Fruit fly (Drosophila melanogaster) whole organism, embryonic: Measurements from ENCODE around the gene Nepl13.

Experiments
- BEAF-32 ChIP-seq: fragments of 200-800 bp; sonication (Bioruptor generic); optimal IDR thresholded peaks from 3 replicates; lab custom pipeline; 2017; ENCODE audit warnings: missing biosample characterization, missing genetic modification characterization, mild to moderate bottlenecking, moderate library complexity, missing genetic modification reagents
- Bgb ChIP-seq: fragments of 200-800 bp; sonication (Bioruptor generic); IDR thresholded peaks from 2 replicates; pipeline ENCODE4 v1.3.6; 2022; ENCODE audit warnings: missing biosample characterization, missing genetic modification characterization; ENCODE audit not compliant: partially characterized antibody
- CG10565 ChIP-seq: fragments of 200-800 bp; sonication (Bioruptor generic); optimal IDR thresholded peaks from 3 replicates; lab custom pipeline; 2016; ENCODE audit warnings: missing biosample characterization, mild to moderate bottlenecking, missing genetic modification characterization
- CG10959 ChIP-seq: fragments of 200-800 bp; sonication (Bioruptor generic); IDR thresholded peaks from 2 replicates; pipeline ENCODE4 v1.3.6; 2022; ENCODE audit warnings: missing biosample characterization, missing genetic modification characterization
- CG11247 ChIP-seq: fragments of 200-800 bp; sonication (Bioruptor generic); IDR thresholded peaks from 2 replicates; pipeline ENCODE4 v1.3.6; 2022; ENCODE audit warnings: missing biosample characterization, missing genetic modification characterization
- CG13775 ChIP-seq: fragments of 200-800 bp; sonication (Bioruptor generic); optimal IDR thresholded peaks from 3 replicates; lab custom pipeline; 2017; ENCODE audit warnings: missing biosample characterization, mild to moderate bottlenecking, missing genetic modification characterization
- CG14710 ChIP-seq: fragments of 200-800 bp; sonication (Bioruptor generic); optimal IDR thresholded peaks from 3 replicates; lab custom pipeline; 2019; ENCODE audit warnings: missing biosample characterization, mild to moderate bottlenecking, missing genetic modification characterization, moderate library complexity
- CG15696 ChIP-seq: fragments of 200-800 bp; sonication (Bioruptor generic); optimal IDR thresholded peaks from 2 replicates; lab custom pipeline; 2019; ENCODE audit warnings: missing biosample characterization, mild to moderate bottlenecking, missing genetic modification characterization, moderate library complexity
- CG16813 ChIP-seq: fragments of 200-800 bp; sonication (Bioruptor generic); IDR thresholded peaks from 3 replicates; pipeline ENCODE4 v1.3.6; 2022; ENCODE audit warnings: missing biosample characterization, missing genetic modification characterization; ENCODE audit not compliant: partially characterized antibody
- CG1792 ChIP-seq: fragments of 200-800 bp; sonication (Bioruptor generic); optimal IDR thresholded peaks from 2 replicates; lab custom pipeline; 2016; ENCODE audit warnings: missing biosample characterization, missing genetic modification characterization
- CG3065 ChIP-seq: fragments of 200-800 bp; sonication (Bioruptor generic); optimal IDR thresholded peaks from 2 replicates; lab custom pipeline; 2016; ENCODE audit warnings: missing biosample characterization, missing genetic modification characterization
- CG33557 ChIP-seq: fragments of 200-800 bp; sonication (Bioruptor generic); optimal IDR thresholded peaks from 2 replicates; lab custom pipeline; 2019; ENCODE audit warnings: missing biosample characterization, mild to moderate bottlenecking, missing genetic modification characterization, moderate library complexity
- CG4404 ChIP-seq: fragments of 200-800 bp; sonication (Bioruptor generic); IDR thresholded peaks from 2 replicates; pipeline ENCODE4 v1.3.6; 2022; ENCODE audit warnings: missing biosample characterization, missing genetic modification characterization
- CG4424 ChIP-seq: fragments of 200-800 bp; sonication (Bioruptor generic); optimal IDR thresholded peaks from 3 replicates; lab custom pipeline; 2016; ENCODE audit warnings: missing biosample characterization, missing genetic modification characterization
- CG4820 ChIP-seq: fragments of 200-800 bp; sonication (Bioruptor generic); optimal IDR thresholded peaks from 3 replicates; lab custom pipeline; 2016; ENCODE audit warnings: missing biosample characterization, missing genetic modification characterization
- CG4854 ChIP-seq: fragments of 200-800 bp; sonication (Bioruptor generic); optimal IDR thresholded peaks from 2 replicates; lab custom pipeline; 2016; ENCODE audit warnings: missing biosample characterization, missing genetic modification characterization, inconsistent platforms
- CG7271 ChIP-seq: fragments of 200-800 bp; sonication (Bioruptor generic); optimal IDR thresholded peaks from 2 replicates; lab custom pipeline; 2018; ENCODE audit warnings: missing biosample characterization, mild to moderate bottlenecking, missing genetic modification characterization, moderate library complexity
- CG7786 ChIP-seq: fragments of 200-800 bp; sonication (Bioruptor generic); optimal IDR thresholded peaks from 2 replicates; lab custom pipeline; 2016; ENCODE audit warnings: missing biosample characterization, missing genetic modification characterization
- CG7839 ChIP-seq: fragments of 200-800 bp; sonication (Bioruptor generic); optimal IDR thresholded peaks from 3 replicates; lab custom pipeline; 2018; ENCODE audit warnings: missing biosample characterization, mild to moderate bottlenecking, missing genetic modification characterization, moderate library complexity
- CG7928 ChIP-seq: fragments of 200-800 bp; sonication (Bioruptor generic); optimal IDR thresholded peaks from 2 replicates; lab custom pipeline; 2017; ENCODE audit warnings: missing biosample characterization, mild to moderate bottlenecking, missing genetic modification characterization
- CG9797 ChIP-seq: fragments of 200-800 bp; sonication (Bioruptor generic); optimal IDR thresholded peaks from 3 replicates; lab custom pipeline; 2018; ENCODE audit warnings: missing biosample characterization, mild to moderate bottlenecking, missing genetic modification characterization
- CG9876 ChIP-seq: fragments of 200-800 bp; sonication (Bioruptor generic); optimal IDR thresholded peaks from 2 replicates; lab custom pipeline; 2016; ENCODE audit warnings: missing biosample characterization, missing genetic modification characterization
- D19B ChIP-seq: fragments of 200-800 bp; sonication (Bioruptor generic); optimal IDR thresholded peaks from 2 replicates; lab custom pipeline; 2017; ENCODE audit warnings: missing biosample characterization, mild to moderate bottlenecking, missing genetic modification characterization
- Deaf1 ChIP-seq: fragments of 200-800 bp; optimal IDR thresholded peaks from 3 replicates; lab custom pipeline; 2019; ENCODE audit warnings: missing biosample characterization, mild to moderate bottlenecking, missing genetic modification characterization, moderate library complexity
- Dp ChIP-seq: fragments of 200-800 bp; sonication (Bioruptor generic); optimal IDR thresholded peaks from 2 replicates; lab custom pipeline; 2018; ENCODE audit warnings: missing biosample characterization, mild to moderate bottlenecking, missing genetic modification characterization, moderate library complexity
- GATAe ChIP-seq: fragments of 200-800 bp; sonication (Bioruptor generic); conservative IDR thresholded peaks from 2 replicates; pipeline ENCODE4 v1.3.6; 2022; ENCODE audit warnings: missing biosample characterization, missing genetic modification characterization
- HmgD ChIP-seq: fragments of 200-800 bp; sonication (Bioruptor generic); optimal IDR thresholded peaks from 3 replicates; lab custom pipeline; 2016; ENCODE audit warnings: missing biosample characterization, missing genetic modification characterization
- Hr3 ChIP-seq: fragments of 200-800 bp; sonication (Bioruptor generic); optimal IDR thresholded peaks from 3 replicates; lab custom pipeline; 2016; ENCODE audit warnings: missing biosample characterization, missing genetic modification characterization
- Hr39 ChIP-seq: fragments of >200 bp; optimal IDR thresholded peaks from 2 replicates; lab custom pipeline; 2017
- Jarid2 ChIP-seq: fragments of 200-800 bp; sonication (Bioruptor generic); optimal IDR thresholded peaks from 3 replicates; lab custom pipeline; 2017; ENCODE audit warnings: mild to moderate bottlenecking, missing biosample characterization, missing genetic modification reagents, missing genetic modification characterization
- Lim3 ChIP-seq: fragments of 200-800 bp; sonication (Bioruptor generic); IDR thresholded peaks from 2 replicates; pipeline ENCODE4 v1.3.6; 2022; ENCODE audit warnings: missing biosample characterization, missing genetic modification characterization
- Lpt ChIP-seq: fragments of >200 bp; optimal IDR thresholded peaks from 2 replicates; lab custom pipeline; 2018; ENCODE audit warnings: missing biosample characterization, missing genetic modification characterization
- Mrtf ChIP-seq: fragments of 200-800 bp; sonication (Bioruptor generic); IDR thresholded peaks from 3 replicates; pipeline ENCODE4 v1.3.6; 2022; ENCODE audit warnings: missing biosample characterization, missing genetic modification characterization
- Nf-YC ChIP-seq: fragments of 200-800 bp; optimal IDR thresholded peaks from 3 replicates; lab custom pipeline; 2019; ENCODE audit warnings: missing biosample characterization, mild to moderate bottlenecking, missing genetic modification characterization, moderate library complexity
- Poxn ChIP-seq: fragments of 200-800 bp; sonication (Bioruptor generic); IDR thresholded peaks from 2 replicates; pipeline ENCODE4 v1.3.6; 2022; ENCODE audit warnings: missing biosample characterization, missing genetic modification characterization
- Ptx1 ChIP-seq: fragments of 200-800 bp; sonication (Bioruptor generic); IDR thresholded peaks from 2 replicates; pipeline ENCODE4 v1.3.6; 2022; ENCODE audit warnings: missing biosample characterization, missing genetic modification characterization
- Scr ChIP-seq: fragments of 200-800 bp; sonication (Bioruptor generic); IDR thresholded peaks from 2 replicates; pipeline ENCODE4 v1.3.6; 2022; ENCODE audit warnings: missing biosample characterization, missing genetic modification characterization; ENCODE audit not compliant: partially characterized antibody
- ato ChIP-seq: fragments of 200-800 bp; sonication (Bioruptor generic); IDR thresholded peaks from 2 replicates; pipeline ENCODE4 v1.3.6; 2022; ENCODE audit warnings: missing biosample characterization, missing genetic modification characterization; ENCODE audit not compliant: partially characterized antibody
- bbx ChIP-seq: fragments of 200-800 bp; sonication (Bioruptor generic); IDR thresholded peaks from 2 replicates; pipeline ENCODE4 v1.3.6; 2022; ENCODE audit warnings: missing biosample characterization, missing genetic modification characterization; ENCODE audit not compliant: partially characterized antibody
- bowl ChIP-seq: fragments of 200-800 bp; sonication (Bioruptor generic); IDR thresholded peaks from 2 replicates; pipeline ENCODE4 v1.3.6; 2022; ENCODE audit warnings: missing biosample characterization, missing genetic modification characterization
- fd64A ChIP-seq: fragments of 200-800 bp; sonication (Bioruptor generic); optimal IDR thresholded peaks from 3 replicates; lab custom pipeline; 2018; ENCODE audit warnings: missing biosample characterization, mild to moderate bottlenecking, missing genetic modification characterization
- gem ChIP-seq: fragments of 200-800 bp; sonication (Bioruptor generic); optimal IDR thresholded peaks from 2 replicates; lab custom pipeline; 2019; ENCODE audit warnings: missing biosample characterization, mild to moderate bottlenecking, missing genetic modification characterization, moderate library complexity
- gt ChIP-seq: fragments of 200-800 bp; sonication (Bioruptor generic); IDR thresholded peaks from 2 replicates; pipeline ENCODE4 v1.3.6; 2022; ENCODE audit warnings: missing biosample characterization, missing genetic modification characterization
- kay ChIP-seq: fragments of 200-800 bp; sonication (Bioruptor generic); optimal IDR thresholded peaks from 2 replicates; lab custom pipeline; 2016; ENCODE audit warnings: missing biosample characterization, missing genetic modification characterization
- lbe ChIP-seq: fragments of 200-800 bp; sonication (Bioruptor generic); optimal IDR thresholded peaks from 2 replicates; lab custom pipeline; 2016; ENCODE audit warnings: missing biosample characterization, mild to moderate bottlenecking, missing genetic modification characterization
- otp ChIP-seq: fragments of 200-800 bp; sonication (Bioruptor generic); IDR thresholded peaks from 3 replicates; pipeline ENCODE4, ENCODE4 v1.3.6; 2022; ENCODE audit warnings: missing biosample characterization, missing genetic modification characterization
- pros ChIP-seq: fragments of 200-800 bp; sonication (Bioruptor generic); optimal IDR thresholded peaks from 3 replicates; lab custom pipeline; 2019; ENCODE audit warnings: missing biosample characterization, mild to moderate bottlenecking, missing genetic modification characterization, moderate library complexity
- psq ChIP-seq: fragments of 200-800 bp; sonication (Bioruptor generic); optimal IDR thresholded peaks from 2 replicates; lab custom pipeline; 2017; ENCODE audit warnings: missing biosample characterization, missing genetic modification characterization
- sc ChIP-seq, 3 experiments: fragments of >200 bp in 2 of 3; fragments of 200-800 bp in 1 of 3; sonication (Bioruptor generic) in 1 of 3; optimal IDR thresholded peaks; 2 replicates in 2 of 3; 3 replicates in 1 of 3; lab custom pipeline; 2017; ENCODE audit warnings: mild to moderate bottlenecking in 1 of 3, missing biosample characterization in 1 of 3, missing genetic modification characterization in 1 of 3, missing genetic modification reagents in 1 of 3
- ssp ChIP-seq: fragments of 200-800 bp; sonication (Bioruptor generic); IDR thresholded peaks from 2 replicates; pipeline ENCODE4 v1.3.6; 2022; ENCODE audit warnings: missing biosample characterization, missing genetic modification characterization
- yki ChIP-seq: fragments of >200 bp; optimal IDR thresholded peaks from 3 replicates; lab custom pipeline; 2018
- zfh1 ChIP-seq: fragments of 200-800 bp; sonication (Bioruptor generic); IDR thresholded peaks from 3 replicates; pipeline ENCODE4 v1.3.6; 2022; ENCODE audit warnings: missing biosample characterization, missing genetic modification characterization

The Nepl13 gene

dm6 chr3R:22719607-22719949 lies 41.3 kb downstream of the Nepl13 start (continued):
- TF ChIP-seq CG16813 (GFP tag; lab: Robert Waterston, UW), result no peak
- TF ChIP-seq CG4404 (GFP tag; lab: Robert Waterston, UW), result no peak
- TF ChIP-seq Scr, result no peak
- no peak for TF ChIP-seq CG1792 (GFP tag; lab: Kevin White, UChicago)
- no peak for TF ChIP-seq kay (GFP tag; lab: Kevin White, UChicago)
- TF ChIP-seq CG9797 (GFP tag; lab: Kevin White, UChicago), result no peak
- no peak for TF ChIP-seq Lpt (GFP tag; lab: Kevin White, UChicago)
- TF ChIP-seq lbe (GFP tag; lab: Kevin White, UChicago), result no peak
- TF ChIP-seq Mrtf (GFP tag; lab: Robert Waterston, UW), result no peak
- TF ChIP-seq ssp, result no peak
- no peak for TF ChIP-seq gt (GFP tag; lab: Robert Waterston, UW)
- TF ChIP-seq Dp (GFP tag; lab: Kevin White, UChicago), result no peak
- TF ChIP-seq CG7786 (GFP tag; lab: Kevin White, UChicago), result no peak
- TF ChIP-seq gem (tag; lab: Kevin White, UChicago), result peak; percentile 67
- TF ChIP-seq CG13775, result no peak
- no peak for TF ChIP-seq HmgD (GFP tag; lab: Kevin White, UChicago)
- TF ChIP-seq CG7839 (tag; lab: Kevin White, UChicago), result peak; percentile 55
- TF ChIP-seq Nf-YC, result no peak
- TF ChIP-seq D19B (GFP tag; lab: Kevin White, UChicago), result no peak
- TF ChIP-seq bowl (GFP tag; lab: Robert Waterston, UW), result no peak
- TF ChIP-seq CG4424 (GFP tag; lab: Kevin White, UChicago), result peak; percentile 19
- no peak for TF ChIP-seq BEAF-32 (GFP tag; lab: Kevin White, UChicago)
- no peak for TF ChIP-seq Jarid2
- TF ChIP-seq Ptx1 (GFP tag; lab: Robert Waterston, UW), result 0 out of 2 replicates have a peak, but pooled peaks have one; percentile 30
- no peak for TF ChIP-seq psq (GFP tag; lab: Kevin White, UChicago)
- no peak for TF ChIP-seq GATAe
- TF ChIP-seq Hr3 (GFP tag; lab: Kevin White, UChicago), result peak; percentile 6
- no peak for TF ChIP-seq CG7928 (GFP tag; lab: Kevin White, UChicago)
- no peak for TF ChIP-seq Hr39 (lab: Kevin White, UChicago)
- peak; percentile 46 for TF ChIP-seq CG15696
- no peak for TF ChIP-seq CG4854 (GFP tag; lab: Kevin White, UChicago)
- TF ChIP-seq Poxn, result no peak
- no peak for TF ChIP-seq CG9876 (GFP tag; lab: Kevin White, UChicago)
- no peak for TF ChIP-seq CG33557 (GFP tag; lab: Kevin White, UChicago)
- TF ChIP-seq yki (lab: Kevin White, UChicago), result no peak
- TF ChIP-seq pros, result no peak
- no peak for TF ChIP-seq bbx (GFP tag; lab: Robert Waterston, UW)
- TF ChIP-seq CG14710 (tag; lab: Kevin White, UChicago), result peak; percentile 55
- TF ChIP-seq Deaf1 (tag; lab: Kevin White, UChicago), result no peak
- TF ChIP-seq otp (GFP tag; lab: Robert Waterston, UW), result no peak
- TF ChIP-seq sc (optimal IDR thresholded peaks at IDR 0.05; lab: Kevin White, UChicago), result no peak
- no peak for TF ChIP-seq sc (GFP tag; optimal IDR thresholded peaks at IDR 0.05; lab: Kevin White, UChicago)
- TF ChIP-seq Lim3 (GFP tag; lab: Robert Waterston, UW), result no peak
- no peak for TF ChIP-seq ato (GFP tag; lab: Robert Waterston, UW)
- TF ChIP-seq fd64A (GFP tag; lab: Kevin White, UChicago), result no peak
- no peak for TF ChIP-seq CG7271 (tag; lab: Kevin White, UChicago)
- TF ChIP-seq CG10959 (GFP tag; lab: Robert Waterston, UW), result no peak
- no peak for TF ChIP-seq zfh1
- no peak for TF ChIP-seq CG10565 (GFP tag; lab: Kevin White, UChicago)
- TF ChIP-seq CG4820 (GFP tag; lab: Kevin White, UChicago), result no peak
- no peak for TF ChIP-seq CG11247 (GFP tag; lab: Robert Waterston, UW)
- TF ChIP-seq CG3065 (GFP tag; lab: Kevin White, UChicago), result no peak
- no peak for TF ChIP-seq Bgb (GFP tag; lab: Robert Waterston, UW)
